Worm (Caenorhabditis elegans) whole organism, midembryonic: ENCODE measurements around the gene C40A11.6.

Experiments
- T22C8.4 ChIP-seq: fragments of 200-800 bp; sonication (Bioruptor generic); IDR thresholded peaks from 2 replicates; pipeline ENCODE4 v1.3.6; 2022; ENCODE audit warnings: missing genetic modification characterization, missing compliant biosample characterization
- cog-1 ChIP-seq: sonication (generic microtip); optimal IDR thresholded peaks from 2 replicates; lab custom pipeline; 2016; ENCODE audit warnings: missing genetic modification characterization, missing compliant biosample characterization
- klf-2 ChIP-seq: fragments of 200-800 bp; sonication (Bioruptor generic); conservative IDR thresholded peaks from 2 replicates; pipeline ENCODE4 v1.3.6; 2022; ENCODE audit warnings: missing genetic modification reagents, missing genetic modification characterization, missing compliant biosample characterization
- med-1 ChIP-seq: sonication (generic microtip); optimal IDR thresholded peaks from 2 replicates; lab custom pipeline; 2017; ENCODE audit warnings: missing genetic modification characterization, mild to moderate bottlenecking, missing compliant biosample characterization, antibody characterized with exemption, missing genetic modification reagents; ENCODE audit not compliant: insufficient read depth
- ref-1 ChIP-seq: fragments of 200-800 bp; sonication (Bioruptor generic); conservative IDR thresholded peaks from 2 replicates; pipeline ENCODE4 v1.3.6; 2022; ENCODE audit warnings: missing genetic modification reagents, missing genetic modification characterization, missing compliant biosample characterization
- tab-1 ChIP-seq: fragments of 200-800 bp; sonication (Bioruptor generic); IDR thresholded peaks from 2 replicates; pipeline ENCODE4 v1.3.6; 2022; ENCODE audit warnings: missing genetic modification characterization, missing compliant biosample characterization

DNA sequence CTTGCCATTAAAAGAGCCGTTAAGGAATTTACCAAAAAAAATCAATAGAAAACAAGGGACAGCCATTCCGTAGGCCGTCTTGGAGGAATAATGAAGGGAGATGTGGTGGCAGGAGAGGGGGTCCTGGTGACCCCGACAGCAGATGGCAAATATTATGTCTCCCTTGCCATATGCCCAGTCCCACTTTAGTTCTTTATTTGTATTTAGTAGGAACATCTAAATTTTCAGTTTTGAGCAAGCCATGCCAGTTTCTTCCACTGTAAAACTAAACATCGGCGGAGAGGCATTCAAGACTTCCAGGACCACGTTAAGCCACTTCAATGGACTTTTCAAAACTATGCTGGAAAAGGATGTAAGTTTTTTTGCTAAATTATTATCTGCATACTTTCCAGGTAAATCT lies 8.2 kb downstream of the C40A11.6 start, which contains the start of gene C40A11.4:
- no peak for TF ChIP-seq med-1 (GFP tag; lab: Kevin White, UChicago)
- no peak for TF ChIP-seq cog-1 (tag; lab: Kevin White, UChicago)
- TF ChIP-seq tab-1 (GFP tag; lab: Robert Waterston, UW) = no peak
- no peak for TF ChIP-seq ref-1 (GFP tag; lab: Robert Waterston, UW)
- TF ChIP-seq klf-2 (GFP tag; lab: Robert Waterston, UW) = no peak
- TF ChIP-seq T22C8.4 (GFP tag; lab: Robert Waterston, UW) = peak; percentile 32; the same call in 1 of the 2 replicates
